Worm (Caenorhabditis elegans): ENCODE measurements around the gene hlh-30.

Gene hlh-30

ce11 chrIV:3981601-3982000, 53.1 kb downstream of the hlh-30 start, which contains the start of gene srh-223:
Gene srh-223 (plus strand): TSS chrIV:3981901.
- no peak for TF ChIP-seq unc-39 (tag; optimal IDR thresholded peaks at IDR 0.05)
- no peak for TF ChIP-seq aly-2 (tag; optimal IDR thresholded peaks at IDR 0.05)
- TF ChIP-seq pqm-1 (tag; optimal IDR thresholded peaks at IDR 0.05), result no peak
- TF ChIP-seq skn-1 (tag; optimal IDR thresholded peaks at IDR 0.05), result no peak
- TF ChIP-seq nhr-25 (tag; optimal IDR thresholded peaks at IDR 0.05), result no peak
- no peak for TF ChIP-seq egl-5 (tag; optimal IDR thresholded peaks at IDR 0.05)

- TF ChIP-seq pha-4 (tag; optimal IDR thresholded peaks at IDR 0.05), result no peak
- TF ChIP-seq nhr-67 (tag; optimal IDR thresholded peaks at IDR 0.05), result no peak
- no peak for TF ChIP-seq nhr-25 (tag; optimal IDR thresholded peaks at IDR 0.05)
Observed at ce11 chrIV:3979525-3979924, 55.2 kb downstream of the hlh-30 start, which contains the start of gene srh-222. Gene srh-222 (plus strand): TSS chrIV:3979825.

ce11 chrIV:3977965-3978523, 56.7 kb downstream of the hlh-30 start, which contains the start of gene srh-220:
Gene srh-220 (minus strand): TSS chrIV:3978015.
- no peak for TF ChIP-seq nhr-76 (tag; optimal IDR thresholded peaks at IDR 0.05)
- no peak for TF ChIP-seq R02D3.7 (tag; optimal IDR thresholded peaks at IDR 0.05)
- TF ChIP-seq elt-3 (tag; optimal IDR thresholded peaks at IDR 0.05), result no peak
- no peak for TF ChIP-seq egl-27 (tag; optimal IDR thresholded peaks at IDR 0.05)
- TF ChIP-seq lin-39 (tag; optimal IDR thresholded peaks at IDR 0.05), result no peak
- TF ChIP-seq nfya-1 (tag; optimal IDR thresholded peaks at IDR 0.05; ENCODE audit: insufficient read depth), result no peak

- TF ChIP-seq ztf-11 (tag; optimal IDR thresholded peaks at IDR 0.05) (no peak), nhr-28 (tag; optimal IDR thresholded peaks at IDR 0.05) (no peak), nhr-76 (tag; optimal IDR thresholded peaks at IDR 0.05) (no peak), skn-1 (tag; optimal IDR thresholded peaks at IDR 0.05) (no peak), ama-1 (optimal IDR thresholded peaks at IDR 0.05) (no peak), snpc-4 (tag; optimal IDR thresholded peaks at IDR 0.05) (no peak), pha-4 (tag; optimal IDR thresholded peaks at IDR 0.05) (no peak), nhr-67 (tag; optimal IDR thresholded peaks at IDR 0.05) (no peak), sea-2 (GFP tag; optimal IDR thresholded peaks at IDR 0.05) (no peak), pqm-1 (tag; optimal IDR thresholded peaks at IDR 0.05) (no peak), nhr-237 (tag; optimal IDR thresholded peaks at IDR 0.05) (no peak), daf-12 (tag; optimal IDR thresholded peaks at IDR 0.05) (no peak)
Observed at ce11 chrIV:3973049-3973448, 61.7 kb downstream of the hlh-30 start, which contains the start of gene clec-79. Gene clec-79 (plus strand): TSS chrIV:3973349.

ce11 chrIV:3965013-3965412, 69.7 kb downstream of the hlh-30 start, which contains the start of gene clec-76:
Gene clec-76 (plus strand): TSS chrIV:3965246.
- no peak for TF ChIP-seq skn-1 (tag; optimal IDR thresholded peaks at IDR 0.05)
- no peak for TF ChIP-seq elt-1 (tag; optimal IDR thresholded peaks at IDR 0.05)
- no peak for TF ChIP-seq ceh-28 (tag; optimal IDR thresholded peaks at IDR 0.05)
- no peak for TF ChIP-seq elt-3 (tag; optimal IDR thresholded peaks at IDR 0.05)
- TF ChIP-seq pqm-1 (tag; optimal IDR thresholded peaks at IDR 0.05), result peak; percentile 25
- no peak for TF ChIP-seq aly-2 (tag; optimal IDR thresholded peaks at IDR 0.05)
- peak; percentile 63 for TF ChIP-seq elt-2 (tag; optimal IDR thresholded peaks at IDR 0.05)
- no peak for TF ChIP-seq jun-1 (tag; optimal IDR thresholded peaks at IDR 0.05)

All from whole organism, L3 larva.